Fruit fly (Drosophila melanogaster): ENCODE data around the gene nyo.
A peak's percentile ranks its signal among the peaks of the same experiment; 100 is the strongest.

nyo gene

dm6 chr3R:31542721-31543120 is at the start of gene nyo:
nyo (plus strand) TSS chr3R:31543032.
- no peak for TF ChIP-seq dsf (GFP tag; optimal IDR thresholded peaks at IDR 0.05; ENCODE audit: borderline replicate concordance)
- peak; percentile 6 for TF ChIP-seq Dif (GFP tag; optimal IDR thresholded peaks at IDR 0.05; ENCODE audit: partially characterized antibody)

DNA sequence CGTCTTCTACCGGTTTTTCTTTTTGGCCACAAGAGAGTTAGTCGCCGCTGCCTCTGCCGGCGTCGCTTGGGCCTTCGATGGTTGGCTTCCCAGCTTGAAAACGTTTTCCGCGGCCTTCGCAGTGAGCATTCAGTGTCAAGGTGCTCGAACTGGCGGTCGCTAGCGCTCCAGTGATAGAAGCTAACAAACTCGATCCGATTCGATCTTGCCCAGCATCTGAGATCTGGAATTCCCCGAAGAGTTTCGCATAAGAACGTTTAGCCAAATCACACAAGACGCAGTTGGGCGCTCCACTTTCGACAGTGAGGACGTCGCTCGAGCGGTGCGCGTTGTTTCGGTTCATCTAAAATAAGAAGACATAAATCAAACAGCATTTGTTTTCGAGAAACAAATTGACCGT is 43.7 kb upstream of the nyo start, which contains the start of gene mey:
TSS of gene mey (plus strand) at position 122 of the 400 bp plus-strand sequence.
- TF ChIP-seq Hr83 (GFP tag; optimal IDR thresholded peaks at IDR 0.05; ENCODE audit: poor library complexity, severe bottlenecking) (no peak), dl (GFP tag; optimal IDR thresholded peaks at IDR 0.05; ENCODE audit: insufficient read depth in 1 of 2, partially characterized antibody in 2 of 2) (no peak), fru (GFP tag; optimal IDR thresholded peaks at IDR 0.05) (no peak), tai (GFP tag; optimal IDR thresholded peaks at IDR 0.05) (no peak), Rel (GFP tag; optimal IDR thresholded peaks at IDR 0.05) (no peak), Rel (tag; optimal IDR thresholded peaks at IDR 0.05) (peak; percentile 69), CG9705 (GFP tag; optimal IDR thresholded peaks at IDR 0.05) (no peak)

DNA sequence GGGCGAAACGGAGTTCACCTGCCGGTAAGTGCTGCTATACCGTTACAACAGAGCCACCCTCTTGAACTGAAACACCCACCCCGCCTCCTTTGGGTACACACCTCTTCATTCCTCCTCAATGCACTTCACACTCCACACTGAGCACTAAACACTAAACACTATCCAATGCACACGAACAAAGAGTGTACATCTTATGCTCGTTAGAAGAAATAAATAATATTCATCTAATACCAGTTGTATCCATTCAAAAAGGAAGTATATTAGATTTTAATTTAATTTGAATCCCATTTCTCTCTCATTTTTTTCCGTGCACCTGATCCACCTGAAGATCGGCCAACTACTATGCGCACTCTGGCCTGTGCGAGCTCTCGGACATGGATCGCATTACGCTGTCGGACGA is 39.2 kb upstream of the nyo start:
- peak in 1 of 2 experiments; percentile 7 for TF ChIP-seq foxo (GFP tag; optimal IDR thresholded peaks at IDR 0.05)
- TF ChIP-seq Jra (GFP tag; optimal IDR thresholded peaks at IDR 0.05) = no peak
- TF ChIP-seq Mio (GFP tag; optimal IDR thresholded peaks at IDR 0.05) = no peak
- TF ChIP-seq lola (GFP tag; optimal IDR thresholded peaks at IDR 0.05) = no peak
- TF ChIP-seq woc (GFP tag; optimal IDR thresholded peaks at IDR 0.05) = no peak

DNA sequence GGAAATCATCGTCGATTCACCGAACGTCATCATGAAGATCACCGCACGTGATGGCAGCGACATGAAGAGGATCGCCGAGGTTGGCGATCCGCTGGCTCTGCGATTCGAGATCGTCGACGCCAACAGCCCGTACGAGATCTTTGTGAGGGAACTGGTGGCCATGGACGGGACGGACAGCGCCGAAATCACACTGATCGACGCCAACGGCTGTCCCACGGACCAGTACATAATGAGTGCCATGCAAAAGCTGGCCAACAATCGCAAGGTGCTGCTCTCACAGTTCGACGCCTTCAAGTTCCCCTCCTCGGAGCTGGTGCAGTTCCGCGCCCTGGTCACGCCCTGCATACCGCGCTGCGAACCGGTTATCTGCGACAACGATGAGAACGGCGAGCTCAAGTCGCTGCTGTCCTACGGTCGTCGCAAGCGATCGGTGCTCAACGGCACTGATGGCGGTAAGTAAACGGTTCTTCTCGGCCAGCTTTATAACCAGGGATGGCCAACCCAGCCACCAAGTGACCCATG is 38.0 kb upstream of the nyo start:
- TF ChIP-seq Vsx2 (GFP tag; optimal IDR thresholded peaks at IDR 0.05; ENCODE audit: partially characterized antibody) (peak; percentile 47), Dif (GFP tag; optimal IDR thresholded peaks at IDR 0.05; ENCODE audit: partially characterized antibody) (peak; percentile 49), foxo (GFP tag; optimal IDR thresholded peaks at IDR 0.05) (no peak), br (GFP tag; optimal IDR thresholded peaks at IDR 0.05) (no peak)

DNA sequence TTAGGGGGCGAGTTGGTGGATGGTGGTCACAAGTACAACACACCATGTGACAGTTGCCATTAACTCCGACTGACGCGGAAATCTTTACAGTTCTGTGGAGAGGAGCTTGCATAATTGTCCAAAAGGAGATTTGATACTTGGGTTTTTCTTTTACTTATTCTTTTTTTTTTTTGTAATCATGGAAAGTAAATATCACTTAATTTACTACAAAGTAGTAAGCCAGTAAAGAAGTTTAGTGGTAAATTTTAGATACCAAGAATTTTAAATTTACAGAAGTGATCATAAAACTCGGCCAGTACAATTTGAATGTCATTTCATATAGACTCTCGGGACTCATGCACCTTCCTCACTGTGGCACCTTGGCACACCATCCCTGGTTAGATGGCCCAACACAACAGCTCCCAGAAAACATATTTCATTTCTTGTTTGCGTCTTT is 37.6 kb upstream of the nyo start:
- TF ChIP-seq psq (GFP tag; optimal IDR thresholded peaks at IDR 0.05) (peak; percentile 62), jim (GFP tag; optimal IDR thresholded peaks at IDR 0.05) (no peak), CrebA (GFP tag; optimal IDR thresholded peaks at IDR 0.05; ENCODE audit: borderline replicate concordance) (no peak), CG32264 (GFP tag; optimal IDR thresholded peaks at IDR 0.05) (no peak), brk (GFP tag; optimal IDR thresholded peaks at IDR 0.05) (no peak), dmrt93B (GFP tag; optimal IDR thresholded peaks at IDR 0.05) (peak; percentile 30), CG9705 (GFP tag; optimal IDR thresholded peaks at IDR 0.05) (no peak), Dfd (GFP tag; optimal IDR thresholded peaks at IDR 0.05) (no peak), usp (GFP tag; optimal IDR thresholded peaks at IDR 0.05) (no peak), lola (GFP tag; optimal IDR thresholded peaks at IDR 0.05) (no peak), Dif (GFP tag; optimal IDR thresholded peaks at IDR 0.05; ENCODE audit: partially characterized antibody) (no peak), rgr (GFP tag; optimal IDR thresholded peaks at IDR 0.05) (peak; percentile 48), HLH106 (tag; optimal IDR thresholded peaks at IDR 0.05) (peak; percentile 29), sage (GFP tag; optimal IDR thresholded peaks at IDR 0.05) (no peak), ey (GFP tag; optimal IDR thresholded peaks at IDR 0.05) (peak; percentile 53), Sp1 (GFP tag; optimal IDR thresholded peaks at IDR 0.05) (peak; percentile 27), dsf (GFP tag; optimal IDR thresholded peaks at IDR 0.05; ENCODE audit: borderline replicate concordance) (no peak), br (GFP tag; optimal IDR thresholded peaks at IDR 0.05) (peak; percentile 30), Hr83 (GFP tag; optimal IDR thresholded peaks at IDR 0.05; ENCODE audit: poor library complexity, severe bottlenecking) (no peak), N (GFP tag; optimal IDR thresholded peaks at IDR 0.05) (no peak), foxo (GFP tag; optimal IDR thresholded peaks at IDR 0.05) (peak in 1 of 2 experiments; percentile 76), fru (GFP tag; optimal IDR thresholded peaks at IDR 0.05) (peak; percentile 73), GATAd (GFP tag; optimal IDR thresholded peaks at IDR 0.05) (no peak), Vsx2 (GFP tag; optimal IDR thresholded peaks at IDR 0.05; ENCODE audit: partially characterized antibody) (no peak), h (GFP tag; optimal IDR thresholded peaks at IDR 0.05) (peak; percentile 58), Myc (optimal IDR thresholded peaks at IDR 0.05) (no peak), Abd-B (GFP tag; optimal IDR thresholded peaks at IDR 0.05) (no peak), Hr78 (GFP tag; optimal IDR thresholded peaks at IDR 0.05) (no peak), tai (GFP tag; optimal IDR thresholded peaks at IDR 0.05) (no peak), Hnf4 (GFP tag; optimal IDR thresholded peaks at IDR 0.05) (peak; percentile 8), Rel (GFP tag; optimal IDR thresholded peaks at IDR 0.05) (no peak), Rel (tag; optimal IDR thresholded peaks at IDR 0.05) (no peak), woc (GFP tag; optimal IDR thresholded peaks at IDR 0.05) (peak; percentile 76), Mio (GFP tag; optimal IDR thresholded peaks at IDR 0.05) (no peak), pan (optimal IDR thresholded peaks at IDR 0.05) (no peak), Jra (GFP tag; optimal IDR thresholded peaks at IDR 0.05) (no peak), OdsH (GFP tag; optimal IDR thresholded peaks at IDR 0.05) (peak; percentile 59), dl (GFP tag; optimal IDR thresholded peaks at IDR 0.05; ENCODE audit: insufficient read depth in 1 of 2, partially characterized antibody in 2 of 2) (no peak), sv (GFP tag; optimal IDR thresholded peaks at IDR 0.05) (no peak)
